Worm (Caenorhabditis elegans): ENCODE measurements around the gene F02A9.1.
A peak's percentile ranks its signal among the peaks of the same experiment; 100 is the strongest.

F02A9.1 gene

ce11 chrIII:9104060-9104459 is 26.5 kb upstream of the F02A9.1 start (continued):
- peak; percentile 48 for TF ChIP-seq nhr-20 (tag; optimal IDR thresholded peaks at IDR 0.05)
- peak; percentile 62 for TF ChIP-seq snu-23 (GFP tag; optimal IDR thresholded peaks at IDR 0.05)
- TF ChIP-seq aha-1 (tag; optimal IDR thresholded peaks at IDR 0.05) = no peak
- no peak for TF ChIP-seq unc-130 (tag; optimal IDR thresholded peaks at IDR 0.05)
- peak; percentile 43; the same call in 1 of the 2 replicates for TF ChIP-seq grh-1 (GFP tag; IDR thresholded peaks at IDR 0.05)
- TF ChIP-seq nhr-76 (tag; optimal IDR thresholded peaks at IDR 0.05) = no peak
- no peak for TF ChIP-seq nhr-12 (tag; optimal IDR thresholded peaks at IDR 0.05)
- TF ChIP-seq aly-2 (tag; optimal IDR thresholded peaks at IDR 0.05) = no peak
- TF ChIP-seq nhr-237 (tag; optimal IDR thresholded peaks at IDR 0.05) = no peak
- peak; percentile 9 for TF ChIP-seq lin-14 (GFP tag; optimal IDR thresholded peaks at IDR 0.05)
- TF ChIP-seq nhr-71 (tag; optimal IDR thresholded peaks at IDR 0.05) = no peak
- TF ChIP-seq lin-15B (tag; optimal IDR thresholded peaks at IDR 0.05) = no peak
- no peak for TF ChIP-seq isw-1 (GFP tag; IDR thresholded peaks at IDR 0.05)
- no peak for TF ChIP-seq sup-37 (GFP tag; optimal IDR thresholded peaks at IDR 0.05)
- no peak for TF ChIP-seq irx-1 (tag; optimal IDR thresholded peaks at IDR 0.05)
- no peak for TF ChIP-seq hlh-17 (GFP tag; optimal IDR thresholded peaks at IDR 0.05; ENCODE audit: borderline replicate concordance)
- TF ChIP-seq pqm-1 (tag; optimal IDR thresholded peaks at IDR 0.05) = no peak
- no peak for TF ChIP-seq ama-1 (optimal IDR thresholded peaks at IDR 0.05)
- no peak for TF ChIP-seq ces-1 (GFP tag; optimal IDR thresholded peaks at IDR 0.05)
- TF ChIP-seq ceh-8 (GFP tag; optimal IDR thresholded peaks at IDR 0.05) = no peak
- TF ChIP-seq nhr-84 (tag; optimal IDR thresholded peaks at IDR 0.05) = no peak
- TF ChIP-seq nhr-19 (GFP tag; conservative IDR thresholded peaks at IDR 0.05) = peak; percentile 66
- no peak for TF ChIP-seq nhr-28 (tag; optimal IDR thresholded peaks at IDR 0.05)
- no peak for TF ChIP-seq egl-27 (tag; optimal IDR thresholded peaks at IDR 0.05)
- TF ChIP-seq lin-35 (GFP tag; optimal IDR thresholded peaks at IDR 0.05) = peak in 1 of 2 experiments; percentile 76
- TF ChIP-seq alr-1 (tag; optimal IDR thresholded peaks at IDR 0.05; ENCODE audit: borderline replicate concordance) = no peak
- TF ChIP-seq sptf-1 (tag; optimal IDR thresholded peaks at IDR 0.05) = no peak
- TF ChIP-seq fkh-10 (GFP tag; optimal IDR thresholded peaks at IDR 0.05) = no peak
- TF ChIP-seq swsn-7 (tag; optimal IDR thresholded peaks at IDR 0.05) = no peak
- peak; percentile 8 for TF ChIP-seq nhr-77 (tag; optimal IDR thresholded peaks at IDR 0.05)
- TF ChIP-seq hpl-2 (GFP tag; optimal IDR thresholded peaks at IDR 0.05) = no peak
- peak; percentile 62 for TF ChIP-seq rnt-1 (tag; optimal IDR thresholded peaks at IDR 0.05)
- TF ChIP-seq sox-4 (tag; optimal IDR thresholded peaks at IDR 0.05) = no peak
- TF ChIP-seq lir-3 (tag; optimal IDR thresholded peaks at IDR 0.05; ENCODE audit: poor library complexity) = no peak
- peak; percentile 6 for TF ChIP-seq F16B12.6 (tag; optimal IDR thresholded peaks at IDR 0.05)
- no peak for TF ChIP-seq C04F5.9 (tag; optimal IDR thresholded peaks at IDR 0.05)
- TF ChIP-seq mep-1 (tag; optimal IDR thresholded peaks at IDR 0.05) = no peak
- TF ChIP-seq ets-5 (GFP tag; IDR thresholded peaks at IDR 0.05) = no peak

ce11 chrIII:9103643-9104042 is 26.0 kb upstream of the F02A9.1 start, which contains the start of gene dos-1:
TSS of gene dos-1 (plus strand) at chrIII:9103943.
- TF ChIP-seq sptf-1 (tag; optimal IDR thresholded peaks at IDR 0.05) = no peak
- TF ChIP-seq nhr-12 (tag; optimal IDR thresholded peaks at IDR 0.05) = no peak
- no peak for TF ChIP-seq aly-2 (tag; optimal IDR thresholded peaks at IDR 0.05)
- no peak for TF ChIP-seq egl-13 (tag; optimal IDR thresholded peaks at IDR 0.05)
- TF ChIP-seq tbx-2 (tag; optimal IDR thresholded peaks at IDR 0.05) = no peak
- no peak for TF ChIP-seq nhr-47 (tag; optimal IDR thresholded peaks at IDR 0.05)
- no peak for TF ChIP-seq isw-1 (GFP tag; IDR thresholded peaks at IDR 0.05)
- no peak for TF ChIP-seq mep-1 (tag; optimal IDR thresholded peaks at IDR 0.05)
- TF ChIP-seq Y116A8C.19 (tag; optimal IDR thresholded peaks at IDR 0.05; ENCODE audit: borderline replicate concordance) = no peak
- no peak for TF ChIP-seq elt-2 (tag; optimal IDR thresholded peaks at IDR 0.05)
- no peak for TF ChIP-seq ceh-90 (tag; optimal IDR thresholded peaks at IDR 0.05)
